Fruit fly (Drosophila melanogaster) whole organism, embryonic: Measurements from ENCODE around the gene Spx.

Source experiments
- Awh ChIP-seq: fragments of 200-800 bp; sonication (Bioruptor generic); IDR thresholded peaks from 2 replicates; pipeline ENCODE4, ENCODE4 v1.3.6; 2022; ENCODE audit warnings: missing biosample characterization, missing genetic modification characterization
- Blimp-1 ChIP-seq: fragments of 200-800 bp; sonication (Bioruptor generic); optimal IDR thresholded peaks from 3 replicates; lab custom pipeline; 2018; ENCODE audit warnings: missing biosample characterization, missing genetic modification characterization, mild to moderate bottlenecking, moderate library complexity, missing genetic modification reagents
- CG10274 ChIP-seq: fragments of 200-800 bp; sonication (Bioruptor generic); optimal IDR thresholded peaks from 3 replicates; lab custom pipeline; 2017; ENCODE audit warnings: missing biosample characterization, mild to moderate bottlenecking, missing genetic modification characterization
- CG11085 ChIP-seq: fragments of 200-800 bp; sonication (Bioruptor generic); IDR thresholded peaks from 2 replicates; pipeline ENCODE4 v1.3.6; 2022; ENCODE audit warnings: missing biosample characterization, missing genetic modification characterization
- CG11723 ChIP-seq: fragments of 200-800 bp; sonication (Bioruptor generic); optimal IDR thresholded peaks from 2 replicates; lab custom pipeline; 2017; ENCODE audit warnings: missing biosample characterization, mild to moderate bottlenecking, missing genetic modification characterization
- CG13287 ChIP-seq: fragments of 200-800 bp; sonication (Bioruptor generic); IDR thresholded peaks from 2 replicates; pipeline ENCODE4 v1.3.6; 2022; ENCODE audit warnings: missing biosample characterization, missing genetic modification characterization; ENCODE audit not compliant: partially characterized antibody
- CG13624 ChIP-seq: fragments of 200-800 bp; sonication (Bioruptor generic); optimal IDR thresholded peaks from 2 replicates; lab custom pipeline; 2016; ENCODE audit warnings: missing biosample characterization, missing genetic modification characterization
- CG2712 ChIP-seq: fragments of 200-800 bp; optimal IDR thresholded peaks from 3 replicates; lab custom pipeline; 2019; ENCODE audit warnings: missing biosample characterization, mild to moderate bottlenecking, missing genetic modification characterization, moderate library complexity
- CG30431 ChIP-seq: fragments of 200-800 bp; sonication (Bioruptor generic); optimal IDR thresholded peaks from 2 replicates; lab custom pipeline; 2017; ENCODE audit warnings: missing biosample characterization, missing genetic modification characterization
- CG31388 ChIP-seq: fragments of 200-800 bp; sonication (Bioruptor generic); optimal IDR thresholded peaks from 2 replicates; lab custom pipeline; 2016; ENCODE audit warnings: missing biosample characterization, missing genetic modification characterization
- CG5953 ChIP-seq: fragments of 200-800 bp; sonication (Bioruptor generic); IDR thresholded peaks from 2 replicates; pipeline ENCODE4 v1.3.6; 2022; ENCODE audit warnings: missing biosample characterization, missing genetic modification characterization
- CG6272 ChIP-seq: fragments of 200-800 bp; sonication (Bioruptor generic); IDR thresholded peaks from 2 replicates; pipeline ENCODE4 v1.3.6; 2022; ENCODE audit warnings: missing biosample characterization, missing genetic modification characterization
- CG7556 ChIP-seq: fragments of 200-800 bp; sonication (Bioruptor generic); optimal IDR thresholded peaks from 2 replicates; lab custom pipeline; 2017; ENCODE audit warnings: missing biosample characterization, mild to moderate bottlenecking, missing genetic modification characterization
- Dad ChIP-seq: fragments of 200-800 bp; sonication (Bioruptor generic); optimal IDR thresholded peaks from 3 replicates; lab custom pipeline; 2016; ENCODE audit warnings: missing biosample characterization, missing genetic modification characterization
- Dbx ChIP-seq: fragments of 200-800 bp; sonication (Bioruptor generic); IDR thresholded peaks from 3 replicates; pipeline ENCODE4 v1.3.6; 2022; ENCODE audit warnings: missing biosample characterization, missing genetic modification characterization
- Doc3 ChIP-seq: fragments of 200-800 bp; sonication (Bioruptor generic); IDR thresholded peaks from 3 replicates; pipeline ENCODE4 v1.3.6; 2022; ENCODE audit warnings: missing biosample characterization, missing genetic modification characterization; ENCODE audit not compliant: partially characterized antibody
- GATAe ChIP-seq: fragments of 200-800 bp; sonication (Bioruptor generic); conservative IDR thresholded peaks from 2 replicates; pipeline ENCODE4 v1.3.6; 2022; ENCODE audit warnings: missing biosample characterization, missing genetic modification characterization
- Hmx ChIP-seq: fragments of 200-800 bp; sonication (Bioruptor generic); optimal IDR thresholded peaks from 2 replicates; lab custom pipeline; 2016; ENCODE audit warnings: missing biosample characterization, missing genetic modification characterization
- Hr78 ChIP-seq, 2 experiments: fragments of 200-800 bp in 1 of 2; fragments of >200 bp in 1 of 2; sonication (Bioruptor generic) in 1 of 2; optimal IDR thresholded peaks; 2 replicates each; lab custom pipeline; 2017 to 2019; ENCODE audit warnings: missing biosample characterization in 2 of 2, missing genetic modification characterization in 2 of 2, mild to moderate bottlenecking in 1 of 2, moderate library complexity in 1 of 2
- Scr ChIP-seq: fragments of 200-800 bp; sonication (Bioruptor generic); IDR thresholded peaks from 2 replicates; pipeline ENCODE4 v1.3.6; 2022; ENCODE audit warnings: missing biosample characterization, missing genetic modification characterization; ENCODE audit not compliant: partially characterized antibody
- Sox100B ChIP-seq: fragments of 200-800 bp; sonication (Bioruptor generic); optimal IDR thresholded peaks from 3 replicates; lab custom pipeline; 2018; ENCODE audit warnings: missing biosample characterization, mild to moderate bottlenecking, missing genetic modification characterization
- Sry-β ChIP-seq: fragments of 200-800 bp; sonication (Bioruptor generic); optimal IDR thresholded peaks from 2 replicates; lab custom pipeline; 2018; ENCODE audit warnings: missing biosample characterization, mild to moderate bottlenecking, missing genetic modification characterization, moderate library complexity
- ase ChIP-seq: fragments of 200-800 bp; sonication (Bioruptor generic); IDR thresholded peaks from 3 replicates; pipeline ENCODE4 v1.3.6; 2022; ENCODE audit warnings: missing biosample characterization, missing genetic modification characterization
- ash1 ChIP-seq: fragments of 200-800 bp; sonication (Bioruptor generic); optimal IDR thresholded peaks from 2 replicates; lab custom pipeline; 2018; ENCODE audit warnings: missing biosample characterization, mild to moderate bottlenecking, missing genetic modification characterization
- bsh ChIP-seq, 2 experiments: fragments of 200-800 bp; sonication (Bioruptor generic); optimal IDR thresholded peaks; 2 replicates each; lab custom pipeline; 2017 to 2018; ENCODE audit warnings: mild to moderate bottlenecking in 2 of 2, missing biosample characterization in 2 of 2, missing genetic modification characterization in 2 of 2, moderate library complexity in 1 of 2
- btn ChIP-seq: fragments of 200-800 bp; sonication (Bioruptor generic); optimal IDR thresholded peaks from 2 replicates; lab custom pipeline; 2016; ENCODE audit warnings: missing biosample characterization, missing genetic modification characterization
- chif ChIP-seq, 2 experiments: fragments of 200-800 bp; sonication (Bioruptor generic); optimal IDR thresholded peaks; 3 replicates each; lab custom pipeline; 2016; ENCODE audit warnings: missing biosample characterization in 2 of 2, missing genetic modification characterization in 2 of 2
- dan ChIP-seq: fragments of 200-800 bp; sonication (Bioruptor generic); IDR thresholded peaks from 2 replicates; pipeline ENCODE4 v1.3.6; 2022; ENCODE audit warnings: missing biosample characterization, missing genetic modification characterization
- ems ChIP-seq: fragments of 200-800 bp; sonication (Bioruptor generic); optimal IDR thresholded peaks from 3 replicates; lab custom pipeline; 2016; ENCODE audit warnings: missing biosample characterization, missing genetic modification characterization
- fd64A ChIP-seq: fragments of 200-800 bp; sonication (Bioruptor generic); optimal IDR thresholded peaks from 3 replicates; lab custom pipeline; 2018; ENCODE audit warnings: missing biosample characterization, mild to moderate bottlenecking, missing genetic modification characterization
- fu2 ChIP-seq: fragments of 200-800 bp; sonication (Bioruptor generic); optimal IDR thresholded peaks from 2 replicates; lab custom pipeline; 2016; ENCODE audit warnings: missing biosample characterization, missing genetic modification characterization
- gce ChIP-seq: fragments of 200-800 bp; sonication (Bioruptor generic); IDR thresholded peaks from 3 replicates; pipeline ENCODE4 v1.3.6; 2022; ENCODE audit warnings: missing biosample characterization, missing genetic modification characterization
- gem ChIP-seq: fragments of 200-800 bp; sonication (Bioruptor generic); optimal IDR thresholded peaks from 2 replicates; lab custom pipeline; 2019; ENCODE audit warnings: missing biosample characterization, mild to moderate bottlenecking, missing genetic modification characterization, moderate library complexity
- grn ChIP-seq: fragments of 200-800 bp; sonication (Bioruptor generic); optimal IDR thresholded peaks from 3 replicates; lab custom pipeline; 2017; ENCODE audit warnings: missing biosample characterization, missing genetic modification characterization
- her ChIP-seq: fragments of 200-800 bp; sonication (Bioruptor generic); optimal IDR thresholded peaks from 2 replicates; lab custom pipeline; 2016; ENCODE audit warnings: missing biosample characterization, missing genetic modification characterization
- jigr1 ChIP-seq: fragments of 200-800 bp; sonication (Bioruptor generic); IDR thresholded peaks from 3 replicates; pipeline ENCODE4 v1.3.6; 2022; ENCODE audit warnings: missing biosample characterization, missing genetic modification characterization
- peb ChIP-seq: fragments of 200-800 bp; sonication (Bioruptor generic); IDR thresholded peaks from 2 replicates; pipeline ENCODE4 v1.3.6; 2022; ENCODE audit warnings: missing biosample characterization, missing genetic modification characterization
- pfk ChIP-seq: fragments of 200-800 bp; sonication (Bioruptor generic); optimal IDR thresholded peaks from 2 replicates; lab custom pipeline; 2018; ENCODE audit warnings: missing biosample characterization, mild to moderate bottlenecking, missing genetic modification characterization, moderate library complexity
- phol ChIP-seq: fragments of 200-800 bp; sonication (Bioruptor generic); optimal IDR thresholded peaks from 3 replicates; lab custom pipeline; 2018; ENCODE audit warnings: missing biosample characterization, mild to moderate bottlenecking, missing genetic modification characterization, moderate library complexity
- prd ChIP-seq, 3 experiments: fragments of >200 bp in 2 of 3; fragments of 200-800 bp in 1 of 3; sonication (Bioruptor generic) in 1 of 3; optimal IDR thresholded peaks in 2 of 3; IDR thresholded peaks in 1 of 3; 2 replicates in 2 of 3; 3 replicates in 1 of 3; pipeline versions ENCODE4 v1.3.6 to Lab custom; 2017 to 2022; ENCODE audit warnings: missing biosample characterization in 1 of 3, missing genetic modification characterization in 1 of 3
- ro ChIP-seq: fragments of 200-800 bp; sonication (Bioruptor generic); IDR thresholded peaks from 2 replicates; pipeline ENCODE4 v1.3.6; 2022; ENCODE audit warnings: missing biosample characterization, missing genetic modification characterization
- sisA ChIP-seq: fragments of 200-800 bp; sonication (Bioruptor generic); IDR thresholded peaks from 2 replicates; pipeline ENCODE4 v1.3.6; 2022; ENCODE audit warnings: missing biosample characterization, missing genetic modification characterization
- slbo ChIP-seq: fragments of 200-800 bp; sonication (Bioruptor generic); IDR thresholded peaks from 2 replicates; pipeline ENCODE4 v1.3.6; 2022; ENCODE audit warnings: missing biosample characterization, missing genetic modification characterization
- stwl ChIP-seq: fragments of 200-800 bp; sonication (Bioruptor generic); optimal IDR thresholded peaks from 3 replicates; lab custom pipeline; 2018; ENCODE audit warnings: missing biosample characterization, mild to moderate bottlenecking, missing genetic modification characterization, moderate library complexity
- toy ChIP-seq: fragments of 200-800 bp; sonication (Bioruptor generic); IDR thresholded peaks from 2 replicates; pipeline ENCODE4 v1.3.6; 2022; ENCODE audit warnings: missing biosample characterization, missing genetic modification characterization
- vvl ChIP-seq: fragments of 200-800 bp; sonication (Bioruptor generic); IDR thresholded peaks from 2 replicates; pipeline ENCODE4 v1.3.6; 2022; ENCODE audit warnings: missing biosample characterization, missing genetic modification characterization
- zen2 ChIP-seq: fragments of 200-800 bp; sonication (Bioruptor generic); IDR thresholded peaks from 3 replicates; pipeline ENCODE4 v1.3.6; 2022; ENCODE audit warnings: missing biosample characterization, missing genetic modification characterization; ENCODE audit not compliant: partially characterized antibody

The Spx gene

dm6 chrX:6224225-6225190 lies 31.1 kb upstream of the Spx start, which contains the start of gene sqh (continued):
- peak; percentile 72 for TF ChIP-seq CG31388
- TF ChIP-seq vvl (GFP tag; lab: Robert Waterston, UW): peak; percentile 93
- TF ChIP-seq fu2 (GFP tag; lab: Kevin White, UChicago): no peak
- peak; percentile 65 for TF ChIP-seq peb (GFP tag; lab: Robert Waterston, UW)
- no peak for TF ChIP-seq btn (GFP tag; lab: Kevin White, UChicago)
- TF ChIP-seq grn (GFP tag; lab: Kevin White, UChicago): peak; percentile 22
- peak; percentile 72 to 86 for TF ChIP-seq bsh (GFP tag; optimal IDR thresholded peaks at IDR 0.05; lab: Kevin White, UChicago)
- TF ChIP-seq Hmx (GFP tag; lab: Kevin White, UChicago): no peak
- TF ChIP-seq CG10274: peak; percentile 69
- peak; percentile 57; the same call in 2 of the 3 replicates for TF ChIP-seq gce (GFP tag; lab: Robert Waterston, UW)
- TF ChIP-seq Sox100B: peak; percentile 90
- TF ChIP-seq CG5953 (GFP tag; lab: Robert Waterston, UW): peak; percentile 77
- peak; percentile 87 for TF ChIP-seq CG6272 (GFP tag; lab: Robert Waterston, UW)
- TF ChIP-seq pfk (GFP tag; lab: Kevin White, UChicago): no peak
- TF ChIP-seq stwl (tag; lab: Kevin White, UChicago): no peak
- peak; percentile 90 for TF ChIP-seq slbo
- peak; percentile 73; the same call in 1 of the 2 replicates for TF ChIP-seq toy
- TF ChIP-seq Dbx (GFP tag; lab: Robert Waterston, UW): peak; percentile 92
- TF ChIP-seq dan (GFP tag; lab: Robert Waterston, UW): peak; percentile 59; the same call in 1 of the 2 replicates
- TF ChIP-seq phol (tag; lab: Kevin White, UChicago): peak; percentile 82
- TF ChIP-seq CG13624: peak; percentile 37
- no peak for TF ChIP-seq Scr (GFP tag; lab: Robert Waterston, UW)
- TF ChIP-seq Doc3 (GFP tag; lab: Robert Waterston, UW): no peak
- peak; percentile 76 for TF ChIP-seq Awh
- peak; percentile 90 for TF ChIP-seq CG7556
- peak; percentile 74 for TF ChIP-seq ro (GFP tag; lab: Robert Waterston, UW)
- peak; percentile 8; the same call in 1 of the 2 replicates for TF ChIP-seq CG13287
- TF ChIP-seq her (GFP tag; lab: Kevin White, UChicago): no peak
- no peak for TF ChIP-seq prd (optimal IDR thresholded peaks at IDR 0.05; lab: Kevin White, UChicago)
- TF ChIP-seq prd (GFP tag; IDR thresholded peaks at IDR 0.05; lab: Robert Waterston, UW): peak; percentile 94
- TF ChIP-seq CG11723 (GFP tag; lab: Kevin White, UChicago): peak; percentile 88
- TF ChIP-seq ems: peak; percentile 60
- peak; percentile 83 for TF ChIP-seq GATAe (GFP tag; lab: Robert Waterston, UW)
- peak; percentile 78 for TF ChIP-seq Blimp-1 (GFP tag; lab: Kevin White, UChicago)
- peak; percentile 88 for TF ChIP-seq CG2712 (tag; lab: Kevin White, UChicago)
- peak; percentile 79 for TF ChIP-seq CG11085 (GFP tag; lab: Robert Waterston, UW)
- TF ChIP-seq sisA: peak; percentile 84
- TF ChIP-seq ase (GFP tag; lab: Robert Waterston, UW): peak; percentile 80
- no peak for TF ChIP-seq zen2 (GFP tag; lab: Robert Waterston, UW)
- peak; percentile 85 for TF ChIP-seq jigr1 (GFP tag; lab: Robert Waterston, UW)
- peak; percentile 92 for TF ChIP-seq gem (tag; lab: Kevin White, UChicago)
- TF ChIP-seq CG30431 (GFP tag; lab: Kevin White, UChicago): peak; percentile 82
- peak in 1 of 2 experiments; percentile 72 for TF ChIP-seq Hr78 (GFP tag; optimal IDR thresholded peaks at IDR 0.05; lab: Kevin White, UChicago)
- TF ChIP-seq chif (GFP tag; optimal IDR thresholded peaks at IDR 0.05; lab: Kevin White, UChicago): peak; percentile 30 to 61
- TF ChIP-seq ash1 (GFP tag; lab: Kevin White, UChicago): no peak
- TF ChIP-seq Sry-β (GFP tag; lab: Kevin White, UChicago): peak; percentile 28
- no peak for TF ChIP-seq Dad (GFP tag; lab: Kevin White, UChicago)
- peak; percentile 71 for TF ChIP-seq fd64A (GFP tag; lab: Kevin White, UChicago)
